Fruit fly (Drosophila melanogaster): ENCODE measurements around the gene Boh2.

DNA sequence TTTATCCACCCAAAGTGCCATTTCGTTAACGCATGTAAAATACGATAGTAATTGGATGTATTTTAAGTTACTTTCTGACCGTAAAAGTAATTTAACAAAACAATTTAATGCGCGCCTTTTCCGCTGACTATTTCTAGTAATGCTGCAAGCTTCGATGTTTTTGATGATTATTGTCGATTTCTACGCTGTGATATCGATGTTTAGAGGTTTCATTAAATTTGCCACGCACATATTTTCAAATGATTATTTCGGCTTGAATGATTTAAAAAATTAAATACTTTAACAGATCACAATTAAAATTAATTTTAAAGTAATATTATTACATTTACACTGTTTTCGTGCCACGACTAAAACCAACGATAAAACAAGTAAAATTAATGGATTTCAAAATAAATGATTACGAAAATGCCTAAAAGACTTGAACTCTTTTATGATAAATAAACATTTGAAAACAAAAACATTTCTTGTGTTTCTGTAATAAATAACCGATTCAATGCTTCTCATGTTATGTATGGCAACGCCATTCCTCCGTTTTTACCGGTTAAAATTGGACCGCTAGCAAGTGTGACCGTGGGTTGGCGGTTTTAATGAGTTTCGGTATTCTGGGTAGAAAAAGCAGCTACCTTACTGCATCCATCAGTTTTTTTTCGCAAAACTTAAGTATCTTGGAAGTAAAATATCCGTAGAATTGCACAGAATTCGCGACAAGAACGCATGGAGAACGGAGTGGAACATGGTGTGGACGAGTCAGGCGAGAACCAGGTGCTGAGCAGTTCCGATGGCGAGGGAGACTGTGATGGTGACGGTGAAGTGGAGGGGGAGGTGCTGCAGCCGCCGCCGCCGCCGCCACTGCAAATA is 48.5 kb upstream of the Boh2 start, which contains the start of the genes RfC38 and CG4751:
- TF ChIP-seq CG9948 (tag; optimal IDR thresholded peaks at IDR 0.05) (no peak), CG8159 (tag; optimal IDR thresholded peaks at IDR 0.05) (no peak), D1 (tag; optimal IDR thresholded peaks at IDR 0.05) (no peak)

Measured in whole organism, pupa.